Fruit fly (Drosophila melanogaster): ENCODE measurements around the gene Rh6.

Rh6 gene

dm6 chr3R:15509817-15510216, 26.9 kb downstream of the Rh6 start, which contains the start of gene CG44013:
CG44013 (minus strand) TSS chr3R:15509917.
- no peak for TF ChIP-seq Crg-1 (GFP tag; optimal IDR thresholded peaks at IDR 0.05)

DNA sequence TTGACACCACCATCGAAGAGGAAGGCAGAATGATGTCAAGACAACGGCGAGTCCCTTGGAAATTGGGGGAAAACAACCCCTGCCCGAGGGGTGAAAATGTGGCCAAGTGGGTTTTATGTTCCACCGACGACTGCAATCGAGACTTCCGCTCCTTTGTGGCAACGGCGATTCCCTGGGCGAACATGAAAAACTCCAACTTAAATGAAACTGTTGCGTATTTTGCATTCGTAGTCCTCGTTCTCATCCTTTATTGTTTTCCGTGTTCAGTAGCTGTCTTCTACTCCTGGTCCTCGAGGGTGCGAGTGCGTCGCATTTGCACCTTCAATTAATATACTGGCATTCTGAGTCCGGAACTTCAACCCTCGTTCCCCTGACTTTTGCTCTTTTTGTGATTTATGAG, 29.3 kb downstream of the Rh6 start:
- no peak for TF ChIP-seq kay (GFP tag; ENCODE audit: borderline replicate concordance)

dm6 chr3R:15513208-15513607, 30.2 kb downstream of the Rh6 start:
- TF ChIP-seq CG33017 (tag; optimal IDR thresholded peaks at IDR 0.05): no peak
- no peak for TF ChIP-seq tj (GFP tag; optimal IDR thresholded peaks at IDR 0.05)
- TF ChIP-seq toe (GFP tag; optimal IDR thresholded peaks at IDR 0.05): no peak
- TF ChIP-seq CG5204 (GFP tag; optimal IDR thresholded peaks at IDR 0.05): no peak
- no peak for TF ChIP-seq Clk (GFP tag; optimal IDR thresholded peaks at IDR 0.05)
- no peak for TF ChIP-seq CG7045 (GFP tag; optimal IDR thresholded peaks at IDR 0.05)
- TF ChIP-seq CG12768 (GFP tag; optimal IDR thresholded peaks at IDR 0.05): no peak
- TF ChIP-seq CG1620 (GFP tag; optimal IDR thresholded peaks at IDR 0.05): no peak
- no peak for TF ChIP-seq CG11617 (GFP tag; optimal IDR thresholded peaks at IDR 0.05)
- TF ChIP-seq pad (GFP tag; optimal IDR thresholded peaks at IDR 0.05): no peak
- no peak for TF ChIP-seq ovo (GFP tag; optimal IDR thresholded peaks at IDR 0.05)
- no peak for TF ChIP-seq kay (GFP tag; ENCODE audit: borderline replicate concordance)
- no peak for TF ChIP-seq Crg-1 (GFP tag; optimal IDR thresholded peaks at IDR 0.05)
- TF ChIP-seq CG14711 (tag; optimal IDR thresholded peaks at IDR 0.05): no peak
- TF ChIP-seq Hr96 (GFP tag; optimal IDR thresholded peaks at IDR 0.05): no peak
- no peak for TF ChIP-seq cic (GFP tag; optimal IDR thresholded peaks at IDR 0.05)

- no peak for TF ChIP-seq ovo (GFP tag; optimal IDR thresholded peaks at IDR 0.05)
- no peak for TF ChIP-seq CG11617 (GFP tag; optimal IDR thresholded peaks at IDR 0.05)
- TF ChIP-seq CG7045 (GFP tag; optimal IDR thresholded peaks at IDR 0.05): no peak
- TF ChIP-seq CG33017 (tag; optimal IDR thresholded peaks at IDR 0.05): no peak
- TF ChIP-seq bab1 (GFP tag; optimal IDR thresholded peaks at IDR 0.05): no peak
- TF ChIP-seq pad (GFP tag; optimal IDR thresholded peaks at IDR 0.05): no peak
- TF ChIP-seq Mnt (GFP tag; optimal IDR thresholded peaks at IDR 0.05): no peak
- no peak for TF ChIP-seq tj (GFP tag; optimal IDR thresholded peaks at IDR 0.05)
- TF ChIP-seq Clk (GFP tag; optimal IDR thresholded peaks at IDR 0.05): no peak
- no peak for TF ChIP-seq CG7101 (tag; optimal IDR thresholded peaks at IDR 0.05)
- no peak for TF ChIP-seq cic (GFP tag; optimal IDR thresholded peaks at IDR 0.05)
Observed at dm6 chr3R:15517113-15517512, 34.2 kb downstream of the Rh6 start.

DNA sequence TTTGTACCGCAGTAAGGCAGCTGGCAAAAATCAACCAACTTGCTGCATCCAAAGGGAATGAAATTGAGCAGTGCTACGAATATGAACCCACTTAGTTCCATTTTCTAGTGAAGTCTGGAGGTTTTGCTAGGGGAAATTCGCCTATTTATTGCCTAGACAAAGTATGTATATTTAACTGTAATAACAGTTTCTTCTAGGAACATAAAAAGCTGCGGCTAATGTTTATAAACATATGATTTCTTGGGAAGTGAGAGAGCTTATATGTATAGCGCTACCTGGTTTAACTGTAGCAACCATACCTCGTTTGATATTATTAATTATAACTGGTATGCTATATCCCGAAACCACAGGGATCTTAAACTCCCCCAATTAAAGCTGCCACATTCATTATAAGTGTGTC, 48.4 kb downstream of the Rh6 start, which contains the start of gene CG31296:
CG31296 (minus strand) TSS at position 101 of the 400 bp plus-strand sequence.
- TF ChIP-seq CG33017 (tag; optimal IDR thresholded peaks at IDR 0.05) (no peak), CG11617 (GFP tag; optimal IDR thresholded peaks at IDR 0.05) (no peak), CG7101 (tag; optimal IDR thresholded peaks at IDR 0.05) (no peak), tj (GFP tag; optimal IDR thresholded peaks at IDR 0.05) (no peak), pad (GFP tag; optimal IDR thresholded peaks at IDR 0.05) (no peak), cnc (optimal IDR thresholded peaks at IDR 0.05) (no peak), toe (GFP tag; optimal IDR thresholded peaks at IDR 0.05) (no peak), Hr96 (GFP tag; optimal IDR thresholded peaks at IDR 0.05) (no peak), CG14711 (tag; optimal IDR thresholded peaks at IDR 0.05) (no peak), Mnt (GFP tag; optimal IDR thresholded peaks at IDR 0.05) (no peak), CG7045 (GFP tag; optimal IDR thresholded peaks at IDR 0.05) (no peak), kay (GFP tag; ENCODE audit: borderline replicate concordance) (no peak)
